Worm (Caenorhabditis elegans): Measurements from ENCODE around the gene vps-52.

The vps-52 gene

DNA sequence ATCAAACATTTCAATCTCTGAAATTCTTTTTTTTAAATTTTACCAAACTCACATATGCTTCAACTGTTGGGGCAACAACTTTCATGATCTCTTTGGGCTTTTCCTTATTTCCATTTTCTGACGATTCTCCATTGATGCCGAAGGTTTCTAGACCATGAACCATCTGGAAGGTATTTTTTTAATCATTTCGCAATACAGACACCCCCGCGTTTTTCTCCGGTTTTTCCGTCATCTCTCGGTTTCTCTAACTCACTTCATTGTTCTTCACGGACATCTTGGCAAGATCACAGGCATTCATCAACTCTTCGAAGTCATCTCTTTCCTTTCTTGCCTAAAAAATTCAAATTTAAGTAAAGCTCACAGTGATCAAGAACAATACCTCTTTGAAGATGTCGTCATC, 8.0 kb downstream of the vps-52 start:
- no peak for TF ChIP-seq efl-1 (optimal IDR thresholded peaks at IDR 0.05)
- peak in 1 of 2 experiments; percentile 87 for TF ChIP-seq efl-1 (GFP tag; optimal IDR thresholded peaks at IDR 0.05 in 1 of 2)
- TF ChIP-seq dsc-1 (tag; optimal IDR thresholded peaks at IDR 0.05): peak; percentile 72
- no peak for TF ChIP-seq jun-1 (tag; optimal IDR thresholded peaks at IDR 0.05)
- TF ChIP-seq mef-2 (tag; optimal IDR thresholded peaks at IDR 0.05): no peak

DNA sequence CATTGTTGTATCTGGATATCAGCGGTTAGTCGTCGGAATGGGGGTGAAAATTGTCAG, 8.3 kb downstream of the vps-52 start, which contains the start of the genes unc-98 and F08C6.18:
Gene unc-98 (minus strand): TSS at position 48 of the 57 bp plus-strand sequence.
Gene F08C6.18 (minus strand): TSS at position 57 of the 57 bp plus-strand sequence.
- no peak for TF ChIP-seq alr-1 (tag; optimal IDR thresholded peaks at IDR 0.05; ENCODE audit: borderline replicate concordance)
- no peak for TF ChIP-seq ceh-88 (GFP tag; IDR thresholded peaks at IDR 0.05)
- no peak for TF ChIP-seq swsn-7 (tag; optimal IDR thresholded peaks at IDR 0.05)
- TF ChIP-seq unc-30 (tag; optimal IDR thresholded peaks at IDR 0.05): no peak
- no peak for TF ChIP-seq ztf-11 (tag; optimal IDR thresholded peaks at IDR 0.05)
- TF ChIP-seq nhr-12 (tag; optimal IDR thresholded peaks at IDR 0.05): no peak
- TF ChIP-seq isw-1 (GFP tag; IDR thresholded peaks at IDR 0.05): no peak
- TF ChIP-seq nhr-20 (tag; optimal IDR thresholded peaks at IDR 0.05): no peak
- TF ChIP-seq xbp-1 (tag; optimal IDR thresholded peaks at IDR 0.05): no peak
- TF ChIP-seq tbx-2 (tag; optimal IDR thresholded peaks at IDR 0.05): no peak
- TF ChIP-seq blmp-1 (tag; optimal IDR thresholded peaks at IDR 0.05): no peak
- no peak for TF ChIP-seq ets-5 (GFP tag; IDR thresholded peaks at IDR 0.05)
- TF ChIP-seq ces-1 (GFP tag; optimal IDR thresholded peaks at IDR 0.05): no peak
- no peak for TF ChIP-seq nhr-47 (tag; optimal IDR thresholded peaks at IDR 0.05)

DNA sequence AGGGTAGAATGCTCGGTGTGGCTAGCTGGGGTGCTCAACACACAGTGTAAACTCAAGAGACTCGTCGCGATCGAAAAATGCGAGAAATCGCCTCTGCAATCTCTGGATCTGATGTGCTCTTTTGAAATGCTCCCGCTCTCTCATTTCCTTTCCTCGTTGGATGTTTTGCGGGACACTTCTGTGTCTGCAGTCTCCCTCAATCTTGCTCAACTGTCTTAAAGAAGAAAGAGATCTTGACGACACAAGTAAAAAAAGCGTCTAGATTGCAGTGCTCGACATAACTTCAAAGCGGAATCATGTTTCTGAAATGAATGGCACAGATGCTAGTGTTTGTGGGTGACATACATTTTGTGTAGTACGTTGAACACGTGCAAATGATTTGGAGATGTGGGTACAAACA, 8.5 kb downstream of the vps-52 start:
- no peak for TF ChIP-seq nhr-28 (tag; optimal IDR thresholded peaks at IDR 0.05)
- peak in 1 of 2 experiments; percentile 20 for TF ChIP-seq mdl-1 (tag; optimal IDR thresholded peaks at IDR 0.05)
- peak; percentile 33 for TF ChIP-seq mep-1 (tag; optimal IDR thresholded peaks at IDR 0.05)
- TF ChIP-seq hpl-2 (GFP tag; optimal IDR thresholded peaks at IDR 0.05): no peak
- TF ChIP-seq snpc-4 (tag; optimal IDR thresholded peaks at IDR 0.05): no peak
- TF ChIP-seq lin-35 (GFP tag; optimal IDR thresholded peaks at IDR 0.05): no peak
- no peak for TF ChIP-seq pax-3 (tag; optimal IDR thresholded peaks at IDR 0.05)
- peak; percentile 41 for TF ChIP-seq pag-3 (tag; optimal IDR thresholded peaks at IDR 0.05; ENCODE audit: borderline replicate concordance, insufficient read depth)
- no peak for TF ChIP-seq lir-3 (tag; optimal IDR thresholded peaks at IDR 0.05; ENCODE audit: poor library complexity)
- TF ChIP-seq sup-37 (GFP tag; optimal IDR thresholded peaks at IDR 0.05): no peak
- no peak for TF ChIP-seq C34B4.2 (tag; optimal IDR thresholded peaks at IDR 0.05)
- no peak for TF ChIP-seq efl-3 (GFP tag; optimal IDR thresholded peaks at IDR 0.05)
- no peak for TF ChIP-seq xbp-1 (tag; optimal IDR thresholded peaks at IDR 0.05)
- no peak for TF ChIP-seq hlh-4 (tag; optimal IDR thresholded peaks at IDR 0.05)
- no peak for TF ChIP-seq nhr-84 (tag; optimal IDR thresholded peaks at IDR 0.05)
- peak; percentile 29 for TF ChIP-seq nhr-20 (tag; optimal IDR thresholded peaks at IDR 0.05)
- TF ChIP-seq egl-13 (tag; optimal IDR thresholded peaks at IDR 0.05): no peak
- TF ChIP-seq nhr-11 (tag; optimal IDR thresholded peaks at IDR 0.05): no peak
- no peak for TF ChIP-seq ceh-8 (GFP tag; optimal IDR thresholded peaks at IDR 0.05)
- TF ChIP-seq dpl-1 (GFP tag; optimal IDR thresholded peaks at IDR 0.05): no peak
- 0 out of 2 replicates have a peak, but pooled peaks have one; percentile 7 for TF ChIP-seq nhr-19 (GFP tag; conservative IDR thresholded peaks at IDR 0.05)
- TF ChIP-seq C16A3.4 (tag; optimal IDR thresholded peaks at IDR 0.05): no peak
- TF ChIP-seq C04F5.9 (tag; optimal IDR thresholded peaks at IDR 0.05): no peak
- TF ChIP-seq pqm-1 (tag; optimal IDR thresholded peaks at IDR 0.05): no peak
- TF ChIP-seq aly-2 (tag; optimal IDR thresholded peaks at IDR 0.05): no peak
- TF ChIP-seq ceh-90 (tag; optimal IDR thresholded peaks at IDR 0.05): no peak
- TF ChIP-seq sox-4 (tag; optimal IDR thresholded peaks at IDR 0.05): no peak
- TF ChIP-seq vab-15 (tag; optimal IDR thresholded peaks at IDR 0.05): no peak
- TF ChIP-seq lin-15B (tag; optimal IDR thresholded peaks at IDR 0.05): no peak
- TF ChIP-seq zip-4 (GFP tag; optimal IDR thresholded peaks at IDR 0.05): no peak
- peak; percentile 69 for TF ChIP-seq lin-14 (GFP tag; optimal IDR thresholded peaks at IDR 0.05)
- TF ChIP-seq fos-1 (tag; optimal IDR thresholded peaks at IDR 0.05): no peak
- no peak for TF ChIP-seq swsn-7 (tag; optimal IDR thresholded peaks at IDR 0.05)
- no peak for TF ChIP-seq ztf-11 (tag; optimal IDR thresholded peaks at IDR 0.05)
- no peak for TF ChIP-seq sptf-1 (tag; optimal IDR thresholded peaks at IDR 0.05)
- no peak for TF ChIP-seq nhr-47 (tag; optimal IDR thresholded peaks at IDR 0.05)
- peak in 1 of 2 experiments; percentile 53 for TF ChIP-seq lsy-2 (tag; optimal IDR thresholded peaks at IDR 0.05)
- TF ChIP-seq irx-1 (tag; optimal IDR thresholded peaks at IDR 0.05): peak; percentile 5
